Worm (Caenorhabditis elegans): ENCODE measurements around the gene magu-1.

magu-1 gene

ce11 chrIII:471644-472401, at the start of gene magu-1, which contains the start of gene nemp-1:
TSS of gene magu-1 (minus strand) at chrIII:471702.
TSS of gene nemp-1 (plus strand) at chrIII:472317.
- TF ChIP-seq nhr-237 (tag; optimal IDR thresholded peaks at IDR 0.05): no peak
- peak; percentile 41 for TF ChIP-seq dpl-1 (GFP tag; optimal IDR thresholded peaks at IDR 0.05)
- peak; percentile 93 for TF ChIP-seq T20F7.1 (GFP tag; optimal IDR thresholded peaks at IDR 0.05)
- no peak for TF ChIP-seq F49E8.2 (tag; optimal IDR thresholded peaks at IDR 0.05; ENCODE audit: borderline replicate concordance)

DNA sequence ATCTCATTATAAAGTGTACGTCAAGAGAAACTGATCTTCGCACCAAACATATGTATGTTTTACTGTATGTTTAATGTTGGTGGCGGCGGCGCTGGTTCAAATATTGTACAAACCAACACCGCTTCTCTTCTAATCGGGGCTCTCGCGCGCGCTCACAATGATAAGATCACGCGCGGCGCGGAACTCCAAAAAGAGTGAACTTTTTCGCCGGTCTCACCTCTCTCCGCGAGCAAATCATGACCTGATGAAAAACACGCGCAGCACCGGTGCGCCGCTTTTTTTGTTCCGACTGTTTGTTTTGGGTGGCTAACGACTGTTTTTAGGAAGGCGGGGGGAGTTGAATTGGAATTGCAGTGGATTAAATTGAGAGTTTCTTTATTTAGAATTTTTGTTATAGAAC, 41.9 kb upstream of the magu-1 start:
- TF ChIP-seq tag-97 (GFP tag; IDR thresholded peaks at IDR 0.05): no peak
- peak; percentile 57 for TF ChIP-seq set-16 (GFP tag; IDR thresholded peaks at IDR 0.05)

- TF ChIP-seq tag-97 (GFP tag; IDR thresholded peaks at IDR 0.05): no peak
- no peak for TF ChIP-seq nhr-28 (tag; optimal IDR thresholded peaks at IDR 0.05)
- TF ChIP-seq nhr-10 (tag; optimal IDR thresholded peaks at IDR 0.05): no peak
- no peak for TF ChIP-seq daf-8 (GFP tag; IDR thresholded peaks at IDR 0.05)
- TF ChIP-seq zip-2 (tag; optimal IDR thresholded peaks at IDR 0.05): no peak
- TF ChIP-seq nhr-77 (tag; optimal IDR thresholded peaks at IDR 0.05): no peak
- TF ChIP-seq dmd-8 (GFP tag; IDR thresholded peaks at IDR 0.05): 0 out of 2 replicates have a peak, but pooled peaks have one; percentile 13
These were observed 40.6 kb upstream of the magu-1 start, which contains the start of gene F30H5.3 for ce11 chrIII:512117-512516. TSS of gene F30H5.3 (minus strand) at chrIII:512217.

ce11 chrIII:509045-509444, 37.5 kb upstream of the magu-1 start:
- TF ChIP-seq Y105C5A.15 (GFP tag; IDR thresholded peaks at IDR 0.05): no peak
- TF ChIP-seq aha-1 (tag): peak; percentile 19
- TF ChIP-seq unc-62 (GFP tag; optimal IDR thresholded peaks at IDR 0.05 in 1 of 2): peak in 1 of 2 experiments; percentile 88
- TF ChIP-seq unc-62 (tag; optimal IDR thresholded peaks at IDR 0.05): no peak
- peak; percentile 68 for TF ChIP-seq set-16 (GFP tag; IDR thresholded peaks at IDR 0.05)

DNA sequence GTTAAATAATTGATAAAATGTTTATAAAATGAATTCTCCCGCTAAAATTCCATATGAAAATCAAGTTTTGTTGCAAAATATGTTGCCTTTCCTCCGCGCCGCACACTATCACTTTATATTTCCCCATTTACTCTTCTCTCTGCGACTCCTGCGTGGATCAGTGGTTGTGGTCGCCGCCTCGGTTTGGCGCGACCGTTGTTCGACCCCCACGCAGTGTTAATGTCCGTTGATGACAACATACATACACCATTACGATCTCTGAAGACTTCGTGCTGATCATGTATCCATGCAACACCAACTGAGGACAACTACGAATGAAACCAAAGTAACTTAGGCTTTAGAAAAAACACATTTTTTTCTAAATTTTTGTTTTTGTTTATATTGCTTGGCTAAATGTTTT, 31.1 kb upstream of the magu-1 start:
- TF ChIP-seq mes-2 (tag; optimal IDR thresholded peaks at IDR 0.05; ENCODE audit: poor library complexity, severe bottlenecking) (peak; percentile 90), nhr-11 (tag; optimal IDR thresholded peaks at IDR 0.05) (peak; percentile 67), F10B5.3 (tag; optimal IDR thresholded peaks at IDR 0.05) (peak; percentile 80), dpl-1 (GFP tag; optimal IDR thresholded peaks at IDR 0.05) (peak; percentile 57), sdz-12 (GFP tag; optimal IDR thresholded peaks at IDR 0.05) (peak; percentile 48), spr-3 (GFP tag; optimal IDR thresholded peaks at IDR 0.05) (peak; percentile 88), aly-2 (tag; optimal IDR thresholded peaks at IDR 0.05) (peak; percentile 42), madf-9 (GFP tag; conservative IDR thresholded peaks at IDR 0.05) (peak; percentile 89), daf-16 (GFP tag; optimal IDR thresholded peaks at IDR 0.05) (peak; percentile 75 to 94), daf-16 (tag; optimal IDR thresholded peaks at IDR 0.05) (peak; percentile 91), gei-8 (GFP tag; optimal IDR thresholded peaks at IDR 0.05) (peak; percentile 70), dmd-9 (GFP tag; IDR thresholded peaks at IDR 0.05) (peak; percentile 92), hmg-1.1 (GFP tag; IDR thresholded peaks at IDR 0.05) (peak; percentile 93), daf-12 (tag; optimal IDR thresholded peaks at IDR 0.05) (no peak), zip-2 (tag; optimal IDR thresholded peaks at IDR 0.05) (peak; percentile 32), dmd-6 (GFP tag; IDR thresholded peaks at IDR 0.05) (peak; percentile 77), lin-39 (tag; optimal IDR thresholded peaks at IDR 0.05) (no peak), unc-39 (tag; optimal IDR thresholded peaks at IDR 0.05) (no peak), snpc-4 (tag; optimal IDR thresholded peaks at IDR 0.05) (no peak), vab-7 (GFP tag; IDR thresholded peaks at IDR 0.05) (peak; percentile 97), mdt-29 (GFP tag; IDR thresholded peaks at IDR 0.05) (peak; percentile 84), lir-3 (tag; optimal IDR thresholded peaks at IDR 0.05) (peak; percentile 77), nhr-237 (tag; optimal IDR thresholded peaks at IDR 0.05) (no peak), zfp-3 (GFP tag; conservative IDR thresholded peaks at IDR 0.05) (peak; percentile 85), ceh-62 (tag; optimal IDR thresholded peaks at IDR 0.05) (no peak), hlh-30 (tag; optimal IDR thresholded peaks at IDR 0.05; ENCODE audit: insufficient read depth) (no peak), F26F4.8 (GFP tag; conservative IDR thresholded peaks at IDR 0.05) (peak; percentile 96), ZK546.5 (tag; optimal IDR thresholded peaks at IDR 0.05) (no peak), unc-130 (GFP tag; optimal IDR thresholded peaks at IDR 0.05) (peak; percentile 80), snpc-1.2 (GFP tag; IDR thresholded peaks at IDR 0.05) (peak; percentile 78), lin-13 (GFP tag; optimal IDR thresholded peaks at IDR 0.05) (no peak)

All from whole organism, L4 larva.